Worm (Caenorhabditis elegans): Measurements from ENCODE around the gene srg-33.

The srg-33 gene

DNA sequence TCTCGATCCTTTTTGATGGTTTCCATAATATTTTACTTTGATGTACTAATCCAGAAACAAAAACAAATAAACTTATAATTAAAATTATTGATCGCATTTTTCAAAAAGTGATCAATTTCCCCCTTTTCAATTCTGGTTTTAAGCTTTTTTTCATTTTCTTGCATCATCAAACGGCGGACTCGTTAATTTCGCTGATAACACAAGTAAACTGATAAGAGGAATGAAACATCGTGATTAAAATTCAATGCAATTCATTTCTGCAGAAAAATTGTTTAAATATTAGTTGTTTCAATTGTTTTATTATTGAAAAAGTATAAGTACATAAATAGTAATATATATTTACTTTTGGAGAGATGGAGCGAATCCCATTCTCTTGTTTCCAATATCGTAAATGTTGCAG, 24.6 kb upstream of the srg-33 start:
- TF ChIP-seq W03F9.2 (tag; optimal IDR thresholded peaks at IDR 0.05) (no peak), dao-5 (tag; optimal IDR thresholded peaks at IDR 0.05) (no peak), him-1 (tag; optimal IDR thresholded peaks at IDR 0.05) (no peak)

DNA sequence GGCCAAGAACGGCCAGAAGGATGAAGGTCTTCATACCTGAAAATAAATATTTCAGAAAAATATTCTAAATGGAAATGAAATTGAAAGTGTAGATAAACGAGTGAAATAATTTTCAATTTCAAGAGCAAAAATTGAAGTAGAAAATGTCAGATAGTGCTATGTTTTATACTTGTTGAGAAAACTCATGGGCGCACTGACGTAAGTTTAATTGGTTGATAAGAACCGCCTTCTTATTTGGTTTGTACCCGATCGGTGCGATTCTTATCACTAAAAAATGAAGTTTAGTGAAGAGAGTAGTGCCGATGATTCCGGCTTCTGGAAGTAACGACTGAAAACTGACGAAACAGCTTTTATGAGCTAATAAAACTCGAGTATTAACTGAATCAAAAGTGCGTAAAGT, 23.0 kb upstream of the srg-33 start, which contains the start of the genes asp-6 and asp-12:
Gene asp-6, minus strand, starts transcription at position 36 of the 400 bp plus-strand sequence.
Gene asp-12, plus strand, starts transcription at position 309 of the 400 bp plus-strand sequence.
- TF ChIP-seq W03F9.2 (tag; optimal IDR thresholded peaks at IDR 0.05) (no peak), dao-5 (tag; optimal IDR thresholded peaks at IDR 0.05) (no peak), him-1 (tag; optimal IDR thresholded peaks at IDR 0.05) (no peak)

DNA sequence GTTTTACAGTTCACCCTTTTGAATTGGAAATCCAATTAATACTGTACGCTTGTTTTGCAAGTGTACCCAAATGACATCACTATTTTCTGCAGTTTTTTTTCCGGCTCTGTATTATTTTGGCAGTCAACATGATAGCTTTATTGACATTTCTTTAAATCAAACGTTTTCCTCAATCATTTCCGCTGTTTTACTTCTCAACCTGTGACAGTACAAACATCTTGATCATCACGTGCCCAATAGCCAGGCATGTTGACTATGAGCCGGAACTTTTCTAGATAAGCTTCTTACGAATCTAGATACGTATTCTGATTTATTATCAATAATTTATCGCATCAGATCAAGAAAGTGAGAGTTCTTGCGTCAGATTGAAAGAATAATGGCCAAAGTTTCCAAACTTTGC, 22.0 kb upstream of the srg-33 start:
- no peak for TF ChIP-seq him-1 (tag; optimal IDR thresholded peaks at IDR 0.05)
- no peak for TF ChIP-seq dao-5 (tag; optimal IDR thresholded peaks at IDR 0.05)
- TF ChIP-seq W03F9.2 (tag; optimal IDR thresholded peaks at IDR 0.05) = no peak

DNA sequence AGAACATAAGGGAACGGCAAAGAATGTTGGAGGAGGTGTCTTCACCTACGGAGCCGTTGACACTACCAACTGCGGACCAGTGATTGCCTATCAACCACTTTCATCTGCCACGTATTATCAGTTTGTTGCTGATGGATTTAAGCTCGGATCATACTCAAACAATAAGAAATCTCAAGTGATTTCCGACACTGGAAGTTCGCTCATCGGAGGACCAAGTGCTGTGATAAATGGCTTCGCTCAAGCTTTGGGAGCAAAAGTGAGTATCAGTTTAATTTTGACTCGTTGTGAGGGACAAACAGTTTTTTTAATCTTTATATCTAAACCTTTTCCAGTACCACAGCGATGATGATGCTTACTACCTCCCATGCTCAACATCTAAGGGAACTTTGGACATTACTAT, 20.5 kb upstream of the srg-33 start:
- TF ChIP-seq W03F9.2 (tag; optimal IDR thresholded peaks at IDR 0.05) (no peak), him-1 (tag; optimal IDR thresholded peaks at IDR 0.05) (no peak), dao-5 (tag; optimal IDR thresholded peaks at IDR 0.05) (no peak)

DNA sequence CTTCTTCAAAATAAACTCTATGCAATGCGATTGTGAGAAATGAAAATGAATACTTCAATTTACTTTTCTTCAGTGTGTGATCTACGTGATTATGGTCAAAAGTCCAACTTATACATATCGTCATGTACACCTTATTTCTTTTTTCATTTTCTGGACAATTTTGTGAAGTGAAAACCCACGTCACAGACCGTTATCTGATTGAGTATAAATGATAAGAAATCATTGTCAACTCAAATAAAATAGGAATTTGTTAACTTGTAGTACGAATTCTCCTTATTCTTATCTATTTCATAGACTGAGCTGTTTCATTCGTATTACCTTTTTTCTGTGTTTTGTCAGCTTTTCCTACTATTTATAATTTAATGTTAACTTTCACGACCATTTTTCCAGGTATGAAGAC, 19.9 kb upstream of the srg-33 start, which contains the start of gene asp-5:
Gene asp-5, plus strand, starts transcription at position 391 of the 400 bp plus-strand sequence.
- no peak for TF ChIP-seq W03F9.2 (tag; optimal IDR thresholded peaks at IDR 0.05)
- no peak for TF ChIP-seq him-1 (tag; optimal IDR thresholded peaks at IDR 0.05)
- no peak for TF ChIP-seq dao-5 (tag; optimal IDR thresholded peaks at IDR 0.05)

DNA sequence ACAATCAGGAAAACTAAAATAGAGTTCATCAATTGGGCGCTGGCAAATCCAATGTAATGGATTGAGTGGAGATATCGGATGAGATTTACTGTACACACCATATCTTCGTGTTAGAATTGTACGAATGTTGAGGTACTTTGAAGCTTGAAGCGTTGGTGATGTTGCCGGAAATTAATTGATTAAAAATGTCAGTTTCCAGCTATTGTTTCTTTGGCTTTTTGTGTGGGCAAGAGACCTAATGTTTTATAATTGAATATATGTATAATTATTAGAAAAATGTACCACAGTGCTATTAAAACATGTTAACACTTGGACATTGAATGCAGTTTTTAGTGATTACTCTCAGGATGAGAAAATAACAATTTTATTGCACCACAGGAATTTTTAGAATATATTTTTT, 13.0 kb upstream of the srg-33 start, which contains the start of gene str-136:
Gene str-136, minus strand, starts transcription at position 101 of the 400 bp plus-strand sequence.
- TF ChIP-seq dao-5 (tag; optimal IDR thresholded peaks at IDR 0.05) = no peak
- no peak for TF ChIP-seq him-1 (tag; optimal IDR thresholded peaks at IDR 0.05)

DNA sequence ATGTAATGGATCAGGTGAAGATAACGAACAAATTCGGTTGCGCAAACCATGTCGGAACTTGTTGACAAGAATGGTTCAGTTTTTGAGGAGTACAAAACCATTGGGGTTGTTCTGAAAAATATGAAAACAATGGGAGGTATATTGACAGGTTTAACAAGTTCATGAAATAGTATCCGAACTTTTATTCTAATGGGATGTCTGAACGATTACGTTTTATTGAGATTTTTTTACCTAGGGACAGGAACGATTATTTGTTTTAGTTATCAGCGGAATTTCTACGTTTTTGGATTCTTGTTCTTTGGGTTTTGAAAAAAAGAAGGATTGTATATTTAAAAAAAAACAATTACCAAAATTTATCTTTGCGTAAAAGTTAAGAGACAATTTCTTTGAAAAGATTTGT, 11.1 kb upstream of the srg-33 start, which contains the start of gene str-135:
Gene str-135, minus strand, starts transcription at position 101 of the 400 bp plus-strand sequence.
- no peak for TF ChIP-seq dao-5 (tag; optimal IDR thresholded peaks at IDR 0.05)
- no peak for TF ChIP-seq him-1 (tag; optimal IDR thresholded peaks at IDR 0.05)
- no peak for TF ChIP-seq W03F9.2 (tag; optimal IDR thresholded peaks at IDR 0.05)

DNA sequence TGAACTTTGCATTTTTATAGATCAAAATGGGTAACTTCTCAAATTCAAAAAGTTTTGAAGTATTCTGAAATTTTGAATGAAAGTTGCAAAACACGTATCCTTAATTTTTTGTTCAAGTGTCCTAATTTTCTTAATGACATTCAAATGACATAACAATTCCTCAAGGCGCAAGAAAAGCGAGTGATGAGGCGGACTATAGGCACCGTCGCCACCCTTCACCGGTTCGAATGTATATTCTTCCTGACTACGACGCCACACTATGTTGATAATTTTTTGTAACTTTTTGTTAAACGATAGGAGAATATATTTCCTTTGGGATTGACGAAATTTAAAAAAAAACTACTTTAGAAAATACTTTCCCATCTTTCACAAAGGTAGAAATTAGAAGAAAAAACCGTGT, 10.2 kb upstream of the srg-33 start:
- TF ChIP-seq him-1 (tag; optimal IDR thresholded peaks at IDR 0.05) (no peak), dao-5 (tag; optimal IDR thresholded peaks at IDR 0.05) (no peak), W03F9.2 (tag; optimal IDR thresholded peaks at IDR 0.05) (no peak)

DNA sequence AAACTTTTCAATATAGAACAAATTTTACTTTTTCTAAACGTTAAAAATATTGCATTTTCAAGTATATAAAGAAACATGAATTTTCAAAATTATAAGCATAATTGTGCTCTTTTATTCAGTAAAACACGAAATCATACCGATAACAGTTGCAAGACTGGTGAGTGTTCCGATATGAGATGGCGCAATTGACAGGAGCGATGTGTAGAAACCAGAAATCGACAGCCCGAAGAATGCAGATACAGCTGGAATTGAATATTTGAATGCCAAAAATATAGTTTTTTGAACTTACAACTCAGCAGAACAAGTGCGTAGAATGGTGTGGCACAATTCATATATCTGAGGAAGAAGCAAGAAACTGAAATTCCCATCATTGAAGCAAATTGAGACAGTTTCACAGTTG, 8.9 kb upstream of the srg-33 start:
- TF ChIP-seq W03F9.2 (tag; optimal IDR thresholded peaks at IDR 0.05) (no peak), him-1 (tag; optimal IDR thresholded peaks at IDR 0.05) (no peak), dao-5 (tag; optimal IDR thresholded peaks at IDR 0.05) (no peak)

DNA sequence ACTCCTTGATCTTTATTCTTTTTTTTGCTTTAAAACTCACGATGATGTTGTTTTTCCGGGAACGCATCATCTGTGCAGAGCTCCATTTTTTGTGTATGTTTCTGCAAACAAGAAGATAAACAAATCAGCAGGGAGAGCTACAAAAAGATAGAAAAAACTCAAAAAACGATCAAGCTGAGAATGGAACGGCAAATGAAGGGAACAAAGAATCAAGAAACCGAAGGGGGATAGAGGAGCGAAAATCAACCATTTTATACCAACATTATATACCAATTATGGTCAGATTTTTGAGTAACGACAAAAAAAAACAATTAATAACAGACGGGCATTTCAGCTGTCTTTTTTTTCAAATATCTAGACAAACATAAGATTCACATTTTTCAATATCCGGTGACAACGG, 7.1 kb upstream of the srg-33 start, which contains the start of gene slc-17.5:
Gene slc-17.5, minus strand, starts transcription at position 101 of the 400 bp plus-strand sequence.
- no peak for TF ChIP-seq dao-5 (tag; optimal IDR thresholded peaks at IDR 0.05)
- no peak for TF ChIP-seq him-1 (tag; optimal IDR thresholded peaks at IDR 0.05)
- TF ChIP-seq W03F9.2 (tag; optimal IDR thresholded peaks at IDR 0.05) = no peak

DNA sequence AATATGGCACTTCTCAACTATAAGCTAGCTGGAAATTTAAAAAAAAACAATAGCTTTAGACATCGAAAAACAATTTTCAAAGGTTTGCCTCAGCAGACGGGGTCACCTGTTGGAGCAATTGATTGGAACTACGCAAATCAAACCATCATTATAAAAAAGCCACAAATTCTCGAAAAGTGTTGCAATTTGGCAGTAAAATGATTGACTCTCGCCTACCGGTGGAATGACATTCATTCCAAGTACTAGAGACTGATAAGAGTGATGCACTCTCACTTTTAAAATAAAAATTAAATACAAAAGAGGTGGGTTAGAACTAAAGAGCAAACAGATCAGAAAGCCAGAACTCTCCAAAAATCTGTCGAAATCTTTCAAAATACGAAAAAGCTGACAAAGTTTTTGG, 6.4 kb upstream of the srg-33 start:
- no peak for TF ChIP-seq him-1 (tag; optimal IDR thresholded peaks at IDR 0.05)
- no peak for TF ChIP-seq W03F9.2 (tag; optimal IDR thresholded peaks at IDR 0.05)
- no peak for TF ChIP-seq dao-5 (tag; optimal IDR thresholded peaks at IDR 0.05)

DNA sequence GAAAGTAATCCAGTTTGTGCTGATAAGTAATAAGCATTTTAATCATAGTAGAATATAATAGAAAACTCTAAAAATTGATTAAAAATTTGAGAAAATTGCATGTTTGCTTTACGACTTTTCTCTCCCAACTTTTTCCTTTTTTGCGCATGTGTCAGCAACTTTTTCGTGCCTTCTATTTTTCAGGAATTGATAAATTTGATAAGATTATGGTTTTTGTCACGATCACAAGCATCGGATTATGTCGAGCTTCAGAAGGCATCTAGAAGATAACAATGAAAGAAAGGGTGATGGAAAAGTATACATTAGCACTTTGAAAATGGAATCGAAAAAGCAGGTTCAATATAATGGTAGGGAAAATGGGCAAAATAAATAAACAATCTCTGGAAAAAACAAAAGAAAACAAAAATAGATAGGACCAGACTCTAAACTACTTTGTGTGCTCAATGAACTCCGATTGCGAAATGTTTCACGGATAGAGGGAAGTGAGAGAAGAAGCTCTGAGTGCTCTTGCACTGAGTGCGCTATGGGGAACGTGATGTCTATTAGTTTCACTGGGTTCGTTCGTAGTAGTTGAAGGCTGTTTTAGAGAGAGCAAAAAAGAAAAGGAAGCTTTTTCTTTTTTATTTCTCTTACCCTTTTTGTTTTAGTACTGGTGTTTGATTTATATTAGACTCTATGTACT, 3.6 kb upstream of the srg-33 start:
- TF ChIP-seq W03F9.2 (tag; optimal IDR thresholded peaks at IDR 0.05) (no peak), him-1 (tag; optimal IDR thresholded peaks at IDR 0.05) (no peak), dao-5 (tag; optimal IDR thresholded peaks at IDR 0.05) (no peak)

DNA sequence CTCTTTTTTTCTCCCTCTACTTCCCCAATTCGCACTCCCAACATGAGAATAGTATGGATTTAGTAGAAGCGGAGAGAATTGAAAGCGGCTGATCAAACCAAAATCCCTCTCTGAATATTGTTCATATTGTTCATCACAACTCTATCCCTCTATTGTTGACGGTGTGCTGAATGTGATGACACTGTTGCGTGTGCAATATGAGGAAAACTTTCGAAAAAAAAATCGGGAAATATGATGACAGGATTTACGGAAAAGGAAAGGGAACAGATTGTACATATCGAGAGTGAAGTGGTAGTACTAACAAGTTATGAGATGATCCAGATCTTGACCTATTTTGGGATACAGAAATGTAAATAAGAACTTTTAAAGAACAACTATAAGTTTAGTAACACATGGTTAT, 4.0 kb downstream of the srg-33 start, which contains the start of gene smex-1:
Gene smex-1, minus strand, starts transcription at position 101 of the 400 bp plus-strand sequence.
- TF ChIP-seq W03F9.2 (tag; optimal IDR thresholded peaks at IDR 0.05) (no peak), dao-5 (tag; optimal IDR thresholded peaks at IDR 0.05) (no peak), him-1 (tag; optimal IDR thresholded peaks at IDR 0.05) (no peak)

DNA sequence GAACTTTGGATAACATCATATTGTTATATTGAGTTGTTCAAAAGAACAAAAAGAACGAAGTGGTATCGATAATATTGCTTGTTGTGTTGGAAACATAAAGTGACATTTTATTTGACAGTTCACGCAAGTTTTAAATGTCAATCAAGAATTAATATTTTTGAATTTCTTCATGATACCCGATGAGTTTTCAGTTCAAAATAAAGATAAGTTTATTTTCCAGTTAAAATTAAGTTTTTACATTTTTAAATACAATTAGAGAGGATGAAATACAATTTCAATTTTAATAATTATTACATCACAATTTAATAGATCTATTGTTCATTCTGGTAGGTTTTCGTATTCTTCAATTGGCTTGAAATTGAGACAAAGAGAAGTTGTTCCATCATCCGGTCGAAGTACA, 5.6 kb downstream of the srg-33 start, which contains the start of gene W02D7.4:
Gene W02D7.4, minus strand, starts transcription at position 101 of the 400 bp plus-strand sequence.
- TF ChIP-seq dao-5 (tag; optimal IDR thresholded peaks at IDR 0.05) (no peak), W03F9.2 (tag; optimal IDR thresholded peaks at IDR 0.05) (no peak), him-1 (tag; optimal IDR thresholded peaks at IDR 0.05) (no peak)

Data from whole organism, L4/young adult.